Fruit fly (Drosophila melanogaster) whole organism, embryonic: ENCODE data around the gene Tailor.

Experiments
- BEAF-32 ChIP-seq: fragments of 200-800 bp; sonication (Bioruptor generic); optimal IDR thresholded peaks from 3 replicates; lab custom pipeline; 2017; ENCODE audit warnings: missing biosample characterization, missing genetic modification characterization, mild to moderate bottlenecking, moderate library complexity, missing genetic modification reagents
- CG10147 ChIP-seq: fragments of 200-800 bp; sonication (Bioruptor generic); optimal IDR thresholded peaks from 2 replicates; lab custom pipeline; 2019; ENCODE audit warnings: missing biosample characterization, mild to moderate bottlenecking, missing genetic modification characterization, moderate library complexity
- CG11696 ChIP-seq: fragments of 200-800 bp; sonication (Bioruptor generic); IDR thresholded peaks from 2 replicates; pipeline ENCODE4 v1.3.6; 2022; ENCODE audit warnings: missing biosample characterization, missing genetic modification characterization
- CG12071 ChIP-seq: fragments of 200-800 bp; sonication (Bioruptor generic); optimal IDR thresholded peaks from 3 replicates; lab custom pipeline; 2018; ENCODE audit warnings: missing biosample characterization, mild to moderate bottlenecking, missing genetic modification characterization
- CG12155 ChIP-seq: fragments of 200-800 bp; sonication (Bioruptor generic); optimal IDR thresholded peaks from 3 replicates; lab custom pipeline; 2016; ENCODE audit warnings: missing biosample characterization, missing genetic modification characterization
- CG12236 ChIP-seq: fragments of 200-800 bp; sonication (Bioruptor generic); optimal IDR thresholded peaks from 2 replicates; lab custom pipeline; 2016; ENCODE audit warnings: missing biosample characterization, missing genetic modification characterization
- CG13894 ChIP-seq: fragments of 200-800 bp; sonication (Bioruptor generic); optimal IDR thresholded peaks from 3 replicates; lab custom pipeline; 2018; ENCODE audit warnings: missing biosample characterization, mild to moderate bottlenecking, missing genetic modification characterization, moderate library complexity
- CG14710 ChIP-seq: fragments of 200-800 bp; sonication (Bioruptor generic); optimal IDR thresholded peaks from 3 replicates; lab custom pipeline; 2019; ENCODE audit warnings: missing biosample characterization, mild to moderate bottlenecking, missing genetic modification characterization, moderate library complexity
- CG16815 ChIP-seq: fragments of 200-800 bp; sonication (Bioruptor generic); optimal IDR thresholded peaks from 3 replicates; lab custom pipeline; 2017; ENCODE audit warnings: missing biosample characterization, mild to moderate bottlenecking, missing genetic modification characterization
- CG17328 ChIP-seq: fragments of 200-800 bp; sonication (Bioruptor generic); IDR thresholded peaks from 2 replicates; pipeline ENCODE4 v1.3.6; 2022; ENCODE audit warnings: missing biosample characterization, missing genetic modification characterization
- CG31441 ChIP-seq: fragments of 200-800 bp; sonication (Bioruptor generic); IDR thresholded peaks from 2 replicates; pipeline ENCODE4 v1.3.6; 2022; ENCODE audit warnings: missing biosample characterization, missing genetic modification characterization
- CG34376 ChIP-seq: fragments of 200-800 bp; sonication (Bioruptor generic); optimal IDR thresholded peaks from 2 replicates; lab custom pipeline; 2018; ENCODE audit warnings: missing biosample characterization, mild to moderate bottlenecking, missing genetic modification characterization
- CG4360 ChIP-seq: fragments of 200-800 bp; sonication (Bioruptor generic); IDR thresholded peaks from 2 replicates; pipeline ENCODE4 v1.3.6; 2022; ENCODE audit warnings: missing biosample characterization, missing genetic modification characterization
- CG5245 ChIP-seq: fragments of 200-800 bp; sonication (Bioruptor generic); optimal IDR thresholded peaks from 3 replicates; lab custom pipeline; 2016; ENCODE audit warnings: missing biosample characterization, missing genetic modification characterization
- CG8089 ChIP-seq: fragments of 200-800 bp; sonication (Bioruptor generic); optimal IDR thresholded peaks from 3 replicates; lab custom pipeline; 2016; ENCODE audit warnings: missing biosample characterization, missing genetic modification characterization
- CG9876 ChIP-seq: fragments of 200-800 bp; sonication (Bioruptor generic); optimal IDR thresholded peaks from 2 replicates; lab custom pipeline; 2016; ENCODE audit warnings: missing biosample characterization, missing genetic modification characterization
- Elba2 ChIP-seq: fragments of 200-800 bp; sonication (Bioruptor generic); optimal IDR thresholded peaks from 3 replicates; lab custom pipeline; 2016; ENCODE audit warnings: missing biosample characterization, missing genetic modification characterization
- HLH4C ChIP-seq: fragments of 200-800 bp; sonication (Bioruptor generic); IDR thresholded peaks from 3 replicates; pipeline ENCODE4 v1.3.6; 2022; ENCODE audit warnings: missing biosample characterization, missing genetic modification characterization; ENCODE audit not compliant: partially characterized antibody
- Hand ChIP-seq: fragments of 200-800 bp; sonication (Bioruptor generic); optimal IDR thresholded peaks from 2 replicates; lab custom pipeline; 2017; ENCODE audit warnings: mild to moderate bottlenecking, missing biosample characterization, missing genetic modification reagents, missing genetic modification characterization
- Hr3 ChIP-seq: fragments of 200-800 bp; sonication (Bioruptor generic); optimal IDR thresholded peaks from 3 replicates; lab custom pipeline; 2016; ENCODE audit warnings: missing biosample characterization, missing genetic modification characterization
- Hsf ChIP-seq: fragments of 200-800 bp; sonication (Bioruptor generic); optimal IDR thresholded peaks from 3 replicates; lab custom pipeline; 2016; ENCODE audit warnings: missing biosample characterization, missing genetic modification characterization
- MESR4 ChIP-seq: fragments of 200-800 bp; sonication (Bioruptor generic); optimal IDR thresholded peaks from 2 replicates; lab custom pipeline; 2018; ENCODE audit warnings: missing biosample characterization, mild to moderate bottlenecking, missing genetic modification characterization, moderate library complexity
- Mad ChIP-seq: fragments of 200-800 bp; sonication (Bioruptor generic); optimal IDR thresholded peaks from 2 replicates; lab custom pipeline; 2016; ENCODE audit warnings: missing biosample characterization, missing genetic modification characterization
- Med ChIP-seq: fragments of 200-800 bp; sonication (Bioruptor generic); peaks from one replicate; lab custom pipeline; 2016; ENCODE audit warnings: missing biosample characterization, missing genetic modification characterization, mild to moderate bottlenecking, inconsistent platforms, moderate library complexity
- Nf-YC ChIP-seq: fragments of 200-800 bp; optimal IDR thresholded peaks from 3 replicates; lab custom pipeline; 2019; ENCODE audit warnings: missing biosample characterization, mild to moderate bottlenecking, missing genetic modification characterization, moderate library complexity
- Poxn ChIP-seq: fragments of 200-800 bp; sonication (Bioruptor generic); IDR thresholded peaks from 2 replicates; pipeline ENCODE4 v1.3.6; 2022; ENCODE audit warnings: missing biosample characterization, missing genetic modification characterization
- Rx ChIP-seq: fragments of 200-800 bp; sonication (Bioruptor generic); IDR thresholded peaks from 2 replicates; pipeline ENCODE4 v1.3.6; 2022; ENCODE audit warnings: missing biosample characterization, missing genetic modification characterization
- Sry-β ChIP-seq: fragments of 200-800 bp; sonication (Bioruptor generic); optimal IDR thresholded peaks from 2 replicates; lab custom pipeline; 2018; ENCODE audit warnings: missing biosample characterization, mild to moderate bottlenecking, missing genetic modification characterization, moderate library complexity
- Ssrp ChIP-seq: fragments of 200-800 bp; sonication (Bioruptor generic); optimal IDR thresholded peaks from 2 replicates; lab custom pipeline; 2018; ENCODE audit warnings: missing biosample characterization, mild to moderate bottlenecking, missing genetic modification characterization, moderate library complexity
- Xrp1 ChIP-seq: fragments of 200-800 bp; sonication (Bioruptor generic); IDR thresholded peaks from 2 replicates; pipeline ENCODE4 v1.3.6; 2022; ENCODE audit warnings: missing biosample characterization, missing genetic modification characterization
- ase ChIP-seq: fragments of 200-800 bp; sonication (Bioruptor generic); IDR thresholded peaks from 3 replicates; pipeline ENCODE4 v1.3.6; 2022; ENCODE audit warnings: missing biosample characterization, missing genetic modification characterization
- cad ChIP-seq: fragments of >200 bp; optimal IDR thresholded peaks from 2 replicates; lab custom pipeline; 2017; ENCODE audit warnings: missing biosample characterization, missing genetic modification characterization
- chif ChIP-seq, 2 experiments: fragments of 200-800 bp; sonication (Bioruptor generic); optimal IDR thresholded peaks; 3 replicates each; lab custom pipeline; 2016; ENCODE audit warnings: missing biosample characterization in 2 of 2, missing genetic modification characterization in 2 of 2
- crol ChIP-seq: fragments of 200-800 bp; sonication (Bioruptor generic); IDR thresholded peaks from 2 replicates; pipeline ENCODE4 v1.3.6; 2022; ENCODE audit warnings: missing biosample characterization, missing genetic modification characterization
- disco-r ChIP-seq: fragments of 200-800 bp; sonication (Bioruptor generic); optimal IDR thresholded peaks from 2 replicates; lab custom pipeline; 2016; ENCODE audit warnings: missing biosample characterization, missing genetic modification characterization
- dmrt99B ChIP-seq: fragments of 200-800 bp; sonication (Bioruptor generic); optimal IDR thresholded peaks from 2 replicates; lab custom pipeline; 2018; ENCODE audit warnings: missing biosample characterization, mild to moderate bottlenecking, missing genetic modification characterization, moderate library complexity
- fu2 ChIP-seq: fragments of 200-800 bp; sonication (Bioruptor generic); optimal IDR thresholded peaks from 2 replicates; lab custom pipeline; 2016; ENCODE audit warnings: missing biosample characterization, missing genetic modification characterization
- hkb ChIP-seq, 2 experiments: fragments of 200-800 bp in 1 of 2; fragments of >200 bp in 1 of 2; sonication (Bioruptor generic) in 1 of 2; IDR thresholded peaks in 1 of 2; optimal IDR thresholded peaks in 1 of 2; 2 replicates each; pipeline versions ENCODE4 v1.3.6 to Lab custom; 2017 to 2022; ENCODE audit warnings: missing biosample characterization in 1 of 2, missing genetic modification characterization in 1 of 2
- ind ChIP-seq: fragments of 200-800 bp; sonication (Bioruptor generic); optimal IDR thresholded peaks from 3 replicates; lab custom pipeline; 2016; ENCODE audit warnings: missing biosample characterization, missing genetic modification characterization
- insv ChIP-seq, 2 experiments: fragments of 200-800 bp; sonication (Bioruptor generic); optimal IDR thresholded peaks; 3 replicates each; lab custom pipeline; 2016 to 2018; ENCODE audit warnings: missing biosample characterization in 2 of 2, missing genetic modification characterization in 2 of 2
- klu ChIP-seq: fragments of 200-800 bp; sonication (Bioruptor generic); IDR thresholded peaks from 2 replicates; pipeline ENCODE4 v1.3.6; 2022; ENCODE audit warnings: missing biosample characterization, missing genetic modification characterization
- lbe ChIP-seq: fragments of 200-800 bp; sonication (Bioruptor generic); optimal IDR thresholded peaks from 2 replicates; lab custom pipeline; 2016; ENCODE audit warnings: missing biosample characterization, mild to moderate bottlenecking, missing genetic modification characterization
- luna ChIP-seq: fragments of 200-800 bp; sonication (Bioruptor generic); optimal IDR thresholded peaks from 2 replicates; lab custom pipeline; 2016; ENCODE audit warnings: missing biosample characterization, missing genetic modification characterization
- prd ChIP-seq, 3 experiments: fragments of >200 bp in 2 of 3; fragments of 200-800 bp in 1 of 3; sonication (Bioruptor generic) in 1 of 3; optimal IDR thresholded peaks in 2 of 3; IDR thresholded peaks in 1 of 3; 2 replicates in 2 of 3; 3 replicates in 1 of 3; pipeline versions ENCODE4 v1.3.6 to Lab custom; 2017 to 2022; ENCODE audit warnings: missing biosample characterization in 1 of 3, missing genetic modification characterization in 1 of 3
- pzg ChIP-seq: fragments of 200-800 bp; sonication (Bioruptor generic); optimal IDR thresholded peaks from 3 replicates; lab custom pipeline; 2018; ENCODE audit warnings: missing biosample characterization, mild to moderate bottlenecking, missing genetic modification characterization, moderate library complexity
- sc ChIP-seq, 3 experiments: fragments of >200 bp in 2 of 3; fragments of 200-800 bp in 1 of 3; sonication (Bioruptor generic) in 1 of 3; optimal IDR thresholded peaks; 2 replicates in 2 of 3; 3 replicates in 1 of 3; lab custom pipeline; 2017; ENCODE audit warnings: mild to moderate bottlenecking in 1 of 3, missing biosample characterization in 1 of 3, missing genetic modification characterization in 1 of 3, missing genetic modification reagents in 1 of 3
- unc-4 ChIP-seq: fragments of 200-800 bp; sonication (Bioruptor generic); IDR thresholded peaks from 2 replicates; pipeline ENCODE4 v1.3.6; 2022; ENCODE audit warnings: missing biosample characterization, missing genetic modification characterization; ENCODE audit not compliant: partially characterized antibody
- vnd ChIP-seq: fragments of 200-800 bp; sonication (Bioruptor generic); IDR thresholded peaks from 3 replicates; pipeline ENCODE4 v1.3.6; 2022; ENCODE audit warnings: missing biosample characterization, missing genetic modification characterization; ENCODE audit not compliant: partially characterized antibody

Tailor gene

dm6 chr3R:7124109-7124639 is 38.3 kb upstream of the Tailor start, which contains the start of the genes Alh and CG10098 (continued):
- peak; percentile 87 for TF ChIP-seq CG9876 (GFP tag; lab: Kevin White, UChicago)
- peak; percentile 96 for TF ChIP-seq BEAF-32 (GFP tag; lab: Kevin White, UChicago)
- peak; percentile 86 for TF ChIP-seq Ssrp (tag; lab: Kevin White, UChicago)
- peak; percentile 85 to 87 for TF ChIP-seq chif (GFP tag; optimal IDR thresholded peaks at IDR 0.05; lab: Kevin White, UChicago)
- peak; percentile 73 for TF ChIP-seq Mad (GFP tag; lab: Kevin White, UChicago)
- peak; percentile 86 for TF ChIP-seq luna
- no peak for TF ChIP-seq CG4360 (GFP tag; lab: Robert Waterston, UW)
- TF ChIP-seq HLH4C (GFP tag; lab: Robert Waterston, UW) = peak; percentile 70
- TF ChIP-seq CG31441 (GFP tag; lab: Robert Waterston, UW) = peak; percentile 78
- peak; percentile 71 for TF ChIP-seq vnd (GFP tag; lab: Robert Waterston, UW)
- peak; percentile 91 for TF ChIP-seq CG14710
- peak; percentile 70 for TF ChIP-seq dmrt99B
- peak; percentile 74 for TF ChIP-seq lbe (GFP tag; lab: Kevin White, UChicago)
- peak; percentile 68; the same call in 1 of the 3 replicates for TF ChIP-seq ase
- peak; percentile 92 for TF ChIP-seq ind
- TF ChIP-seq CG11696 (GFP tag; lab: Robert Waterston, UW) = peak; percentile 49; the same call in 1 of the 2 replicates
- peak; percentile 73 for TF ChIP-seq CG17328 (GFP tag; lab: Robert Waterston, UW)
- TF ChIP-seq unc-4 (GFP tag; lab: Robert Waterston, UW) = peak; percentile 60; the same call in 1 of the 2 replicates
- TF ChIP-seq pzg = peak; percentile 64
- no peak for TF ChIP-seq MESR4 (GFP tag; lab: Kevin White, UChicago)
- peak; percentile 58 for TF ChIP-seq disco-r (GFP tag; lab: Kevin White, UChicago)
- peak; percentile 87 for TF ChIP-seq CG12155
- peak; percentile 91 for TF ChIP-seq Hsf
- TF ChIP-seq Sry-β = peak; percentile 6
- TF ChIP-seq Poxn (GFP tag; lab: Robert Waterston, UW) = peak; percentile 43; the same call in 1 of the 2 replicates
- TF ChIP-seq CG12236 (GFP tag; lab: Kevin White, UChicago) = peak; percentile 46
- no peak for TF ChIP-seq prd (optimal IDR thresholded peaks at IDR 0.05; lab: Kevin White, UChicago)
- peak; percentile 87; the same call in 2 of the 3 replicates for TF ChIP-seq prd (GFP tag; IDR thresholded peaks at IDR 0.05; lab: Robert Waterston, UW)
- TF ChIP-seq Xrp1 (GFP tag; lab: Robert Waterston, UW) = peak; percentile 68; the same call in 1 of the 2 replicates
- no peak for TF ChIP-seq sc (optimal IDR thresholded peaks at IDR 0.05; lab: Kevin White, UChicago)
- TF ChIP-seq sc (GFP tag; optimal IDR thresholded peaks at IDR 0.05; lab: Kevin White, UChicago) = peak; percentile 49
- peak; percentile 75 for TF ChIP-seq Nf-YC (tag; lab: Kevin White, UChicago)
- TF ChIP-seq Hand (GFP tag; lab: Kevin White, UChicago) = peak; percentile 29
- peak; percentile 65; the same call in 1 of the 2 replicates for TF ChIP-seq klu (GFP tag; lab: Robert Waterston, UW)
- peak; percentile 84 for TF ChIP-seq CG16815 (GFP tag; lab: Kevin White, UChicago)
- TF ChIP-seq insv (GFP tag; optimal IDR thresholded peaks at IDR 0.05; lab: Kevin White, UChicago) = peak in 1 of 2 experiments; percentile 52
- peak; percentile 89 for TF ChIP-seq fu2 (GFP tag; lab: Kevin White, UChicago)
- peak; percentile 68 for TF ChIP-seq CG5245
- TF ChIP-seq CG8089 (GFP tag; lab: Kevin White, UChicago) = peak; percentile 67
- peak; percentile 96 for TF ChIP-seq Med (GFP tag; lab: Kevin White, UChicago)
- TF ChIP-seq crol (GFP tag; lab: Robert Waterston, UW) = no peak
- TF ChIP-seq Rx (GFP tag; lab: Robert Waterston, UW) = peak; percentile 74
- peak; percentile 4 for TF ChIP-seq hkb (optimal IDR thresholded peaks at IDR 0.05; lab: Kevin White, UChicago)
- TF ChIP-seq hkb (GFP tag; IDR thresholded peaks at IDR 0.05; lab: Robert Waterston, UW) = no peak; the same call in 1 of the 2 replicates
- peak; percentile 48 for TF ChIP-seq CG34376 (GFP tag; lab: Kevin White, UChicago)
- TF ChIP-seq Hr3 (GFP tag; lab: Kevin White, UChicago) = peak; percentile 88
- no peak for TF ChIP-seq cad (GFP tag; lab: Kevin White, UChicago)
- peak; percentile 77 for TF ChIP-seq CG13894 (tag; lab: Kevin White, UChicago)
- TF ChIP-seq CG10147 = peak; percentile 75
- peak; percentile 78 for TF ChIP-seq Elba2 (GFP tag; lab: Kevin White, UChicago)
- TF ChIP-seq CG12071 = no peak
